Fruit fly (Drosophila melanogaster) whole organism, embryonic: ENCODE results near the gene Rnb.

Experiments
- Awh ChIP-seq: fragments of 200-800 bp; sonication (Bioruptor generic); IDR thresholded peaks from 2 replicates; pipeline ENCODE4, ENCODE4 v1.3.6; 2022; ENCODE audit warnings: missing biosample characterization, missing genetic modification characterization
- CG10209 ChIP-seq: fragments of 200-800 bp; sonication (Bioruptor generic); optimal IDR thresholded peaks from 3 replicates; lab custom pipeline; 2017; ENCODE audit warnings: missing biosample characterization, mild to moderate bottlenecking, missing genetic modification characterization, missing genetic modification reagents
- CG10321 ChIP-seq: fragments of 200-800 bp; sonication (Bioruptor generic); IDR thresholded peaks from 2 replicates; pipeline ENCODE4 v1.3.6; 2022; ENCODE audit warnings: missing biosample characterization, missing genetic modification characterization
- CG10565 ChIP-seq: fragments of 200-800 bp; sonication (Bioruptor generic); optimal IDR thresholded peaks from 3 replicates; lab custom pipeline; 2016; ENCODE audit warnings: missing biosample characterization, mild to moderate bottlenecking, missing genetic modification characterization
- CG10959 ChIP-seq: fragments of 200-800 bp; sonication (Bioruptor generic); IDR thresholded peaks from 2 replicates; pipeline ENCODE4 v1.3.6; 2022; ENCODE audit warnings: missing biosample characterization, missing genetic modification characterization
- CG11560 ChIP-seq: fragments of 200-800 bp; sonication (Bioruptor generic); IDR thresholded peaks from 3 replicates; pipeline ENCODE4 v1.3.6; 2022; ENCODE audit warnings: missing biosample characterization, missing genetic modification characterization
- CG11695 ChIP-seq: fragments of 200-800 bp; sonication (Bioruptor generic); IDR thresholded peaks from 3 replicates; pipeline ENCODE4 v1.3.6; 2022; ENCODE audit warnings: missing biosample characterization, missing genetic modification characterization
- CG12104 ChIP-seq: fragments of 200-800 bp; sonication (Bioruptor generic); optimal IDR thresholded peaks from 3 replicates; lab custom pipeline; 2016; ENCODE audit warnings: missing biosample characterization, missing genetic modification characterization
- CG12391 ChIP-seq: fragments of 200-800 bp; sonication (Bioruptor generic); optimal IDR thresholded peaks from 3 replicates; lab custom pipeline; 2018; ENCODE audit warnings: missing biosample characterization, mild to moderate bottlenecking, missing genetic modification characterization, moderate library complexity
- CG1603 ChIP-seq: fragments of 200-800 bp; sonication (Bioruptor generic); optimal IDR thresholded peaks from 2 replicates; lab custom pipeline; 2019; ENCODE audit warnings: missing biosample characterization, mild to moderate bottlenecking, missing genetic modification characterization, moderate library complexity
- CG17328 ChIP-seq: fragments of 200-800 bp; sonication (Bioruptor generic); IDR thresholded peaks from 2 replicates; pipeline ENCODE4 v1.3.6; 2022; ENCODE audit warnings: missing biosample characterization, missing genetic modification characterization
- CG2875 ChIP-seq: fragments of 200-800 bp; sonication (Bioruptor generic); optimal IDR thresholded peaks from 2 replicates; lab custom pipeline; 2017; ENCODE audit warnings: missing biosample characterization, mild to moderate bottlenecking, missing genetic modification characterization, missing genetic modification reagents
- CG31388 ChIP-seq: fragments of 200-800 bp; sonication (Bioruptor generic); optimal IDR thresholded peaks from 2 replicates; lab custom pipeline; 2016; ENCODE audit warnings: missing biosample characterization, missing genetic modification characterization
- CG31441 ChIP-seq: fragments of 200-800 bp; sonication (Bioruptor generic); IDR thresholded peaks from 2 replicates; pipeline ENCODE4 v1.3.6; 2022; ENCODE audit warnings: missing biosample characterization, missing genetic modification characterization
- CG32532 ChIP-seq: fragments of 200-800 bp; sonication (Bioruptor generic); IDR thresholded peaks from 2 replicates; pipeline ENCODE4 v1.3.6; 2022; ENCODE audit warnings: missing biosample characterization, missing genetic modification characterization
- CG34422 ChIP-seq: fragments of 200-800 bp; sonication (Bioruptor generic); IDR thresholded peaks from 3 replicates; pipeline ENCODE4 v1.3.6; 2022; ENCODE audit warnings: missing biosample characterization, missing genetic modification characterization
- CG3838 ChIP-seq: fragments of 200-800 bp; sonication (Bioruptor generic); optimal IDR thresholded peaks from 3 replicates; lab custom pipeline; 2016; ENCODE audit warnings: missing biosample characterization, missing genetic modification characterization
- CG3995 ChIP-seq: fragments of 200-800 bp; sonication (Bioruptor generic); optimal IDR thresholded peaks from 3 replicates; lab custom pipeline; 2016; ENCODE audit warnings: missing biosample characterization, missing genetic modification characterization
- CG4360 ChIP-seq: fragments of 200-800 bp; sonication (Bioruptor generic); IDR thresholded peaks from 2 replicates; pipeline ENCODE4 v1.3.6; 2022; ENCODE audit warnings: missing biosample characterization, missing genetic modification characterization
- CG5180 ChIP-seq: fragments of 200-800 bp; sonication (Bioruptor generic); optimal IDR thresholded peaks from 3 replicates; lab custom pipeline; 2017; ENCODE audit warnings: missing biosample characterization, missing genetic modification characterization, mild to moderate bottlenecking, moderate library complexity, missing genetic modification reagents
- CG6689 ChIP-seq: fragments of 200-800 bp; sonication (Bioruptor generic); IDR thresholded peaks from 2 replicates; pipeline ENCODE4 v1.3.6; 2022; ENCODE audit warnings: missing biosample characterization, missing genetic modification characterization
- CG8290 ChIP-seq, 3 experiments: fragments of 200-800 bp; sonication (Bioruptor generic); optimal IDR thresholded peaks; 2 replicates each; lab custom pipeline; 2016 to 2019; ENCODE audit warnings: missing biosample characterization in 3 of 3, missing genetic modification characterization in 3 of 3, mild to moderate bottlenecking in 2 of 3, moderate library complexity in 1 of 3
- CG8924 ChIP-seq: fragments of 200-800 bp; optimal IDR thresholded peaks from 3 replicates; lab custom pipeline; 2019; ENCODE audit warnings: missing biosample characterization, mild to moderate bottlenecking, missing genetic modification characterization, moderate library complexity
- CG9876 ChIP-seq: fragments of 200-800 bp; sonication (Bioruptor generic); optimal IDR thresholded peaks from 2 replicates; lab custom pipeline; 2016; ENCODE audit warnings: missing biosample characterization, missing genetic modification characterization
- Camta ChIP-seq: fragments of 200-800 bp; sonication (Bioruptor generic); optimal IDR thresholded peaks from 2 replicates; lab custom pipeline; 2016; ENCODE audit warnings: missing biosample characterization, missing genetic modification characterization
- H2.0 ChIP-seq: fragments of 200-800 bp; sonication (Bioruptor generic); IDR thresholded peaks from 2 replicates; pipeline ENCODE4 v1.3.6; 2022; ENCODE audit warnings: missing biosample characterization, missing genetic modification characterization
- HmgD ChIP-seq: fragments of 200-800 bp; sonication (Bioruptor generic); optimal IDR thresholded peaks from 3 replicates; lab custom pipeline; 2016; ENCODE audit warnings: missing biosample characterization, missing genetic modification characterization
- Hr78 ChIP-seq, 2 experiments: fragments of 200-800 bp in 1 of 2; fragments of >200 bp in 1 of 2; sonication (Bioruptor generic) in 1 of 2; optimal IDR thresholded peaks; 2 replicates each; lab custom pipeline; 2017 to 2019; ENCODE audit warnings: missing biosample characterization in 2 of 2, missing genetic modification characterization in 2 of 2, mild to moderate bottlenecking in 1 of 2, moderate library complexity in 1 of 2
- Hsf ChIP-seq: fragments of 200-800 bp; sonication (Bioruptor generic); optimal IDR thresholded peaks from 3 replicates; lab custom pipeline; 2016; ENCODE audit warnings: missing biosample characterization, missing genetic modification characterization
- Rx ChIP-seq: fragments of 200-800 bp; sonication (Bioruptor generic); IDR thresholded peaks from 2 replicates; pipeline ENCODE4 v1.3.6; 2022; ENCODE audit warnings: missing biosample characterization, missing genetic modification characterization
- Ssrp ChIP-seq: fragments of 200-800 bp; sonication (Bioruptor generic); optimal IDR thresholded peaks from 2 replicates; lab custom pipeline; 2018; ENCODE audit warnings: missing biosample characterization, mild to moderate bottlenecking, missing genetic modification characterization, moderate library complexity
- ac ChIP-seq: fragments of 200-800 bp; sonication (Bioruptor generic); optimal IDR thresholded peaks from 3 replicates; lab custom pipeline; 2017; ENCODE audit warnings: missing biosample characterization, mild to moderate bottlenecking, missing genetic modification characterization
- ase ChIP-seq: fragments of 200-800 bp; sonication (Bioruptor generic); IDR thresholded peaks from 3 replicates; pipeline ENCODE4 v1.3.6; 2022; ENCODE audit warnings: missing biosample characterization, missing genetic modification characterization
- bsh ChIP-seq, 2 experiments: fragments of 200-800 bp; sonication (Bioruptor generic); optimal IDR thresholded peaks; 2 replicates each; lab custom pipeline; 2017 to 2018; ENCODE audit warnings: mild to moderate bottlenecking in 2 of 2, missing biosample characterization in 2 of 2, missing genetic modification characterization in 2 of 2, moderate library complexity in 1 of 2
- chinmo ChIP-seq: fragments of 200-800 bp; sonication (Bioruptor generic); IDR thresholded peaks from 4 replicates; pipeline ENCODE4 v1.3.6; 2022; ENCODE audit warnings: missing biosample characterization, missing genetic modification characterization; ENCODE audit not compliant: partially characterized antibody
- chn ChIP-seq: fragments of 200-800 bp; sonication (Bioruptor generic); optimal IDR thresholded peaks from 2 replicates; lab custom pipeline; 2016; ENCODE audit warnings: missing biosample characterization, missing genetic modification characterization
- corto ChIP-seq: fragments of 200-800 bp; sonication (Bioruptor generic); optimal IDR thresholded peaks from 2 replicates; lab custom pipeline; 2016; ENCODE audit warnings: missing biosample characterization, mild to moderate bottlenecking, missing genetic modification characterization, moderate library complexity
- dpn ChIP-seq, 2 experiments: fragments of 200-800 bp; sonication (Bioruptor generic); optimal IDR thresholded peaks; 3 replicates each; lab custom pipeline; 2016; ENCODE audit warnings: missing biosample characterization in 2 of 2, missing genetic modification characterization in 2 of 2
- en ChIP-seq: fragments of 200-800 bp; sonication (Bioruptor generic); optimal IDR thresholded peaks from 2 replicates; lab custom pipeline; 2016; ENCODE audit warnings: missing biosample characterization, missing genetic modification characterization
- eve ChIP-seq, 2 experiments: fragments of >200 bp; optimal IDR thresholded peaks; 2 replicates each; lab custom pipeline; 2017; ENCODE audit warnings: missing biosample characterization in 2 of 2, missing genetic modification characterization in 2 of 2
- exex ChIP-seq: fragments of 200-800 bp; sonication (Bioruptor generic); optimal IDR thresholded peaks from 4 replicates; lab custom pipeline; 2018; ENCODE audit warnings: missing biosample characterization, mild to moderate bottlenecking, missing genetic modification characterization, moderate library complexity
- fd96Cb ChIP-seq: fragments of 200-800 bp; sonication (Bioruptor generic); optimal IDR thresholded peaks from 2 replicates; lab custom pipeline; 2018; ENCODE audit warnings: missing biosample characterization, mild to moderate bottlenecking, missing genetic modification characterization, moderate library complexity
- gce ChIP-seq: fragments of 200-800 bp; sonication (Bioruptor generic); IDR thresholded peaks from 3 replicates; pipeline ENCODE4 v1.3.6; 2022; ENCODE audit warnings: missing biosample characterization, missing genetic modification characterization
- pan ChIP-seq, 4 experiments: fragments of >200 bp in 3 of 4; fragments of 200-800 bp in 1 of 4; sonication (Bioruptor generic) in 1 of 4; optimal IDR thresholded peaks in 3 of 4; IDR thresholded peaks in 1 of 4; 2 replicates each; pipeline versions ENCODE4 v1.3.6 to Lab custom; 2017 to 2022; ENCODE audit warnings: missing biosample characterization in 2 of 4, missing genetic modification characterization in 2 of 4, mixed read lengths in 1 of 4
- pita ChIP-seq: fragments of 200-800 bp; sonication (Bioruptor generic); optimal IDR thresholded peaks from 2 replicates; lab custom pipeline; 2017; ENCODE audit warnings: missing biosample characterization, mild to moderate bottlenecking, missing genetic modification characterization
- run ChIP-seq: fragments of 200-800 bp; sonication (Bioruptor generic); optimal IDR thresholded peaks from 3 replicates; lab custom pipeline; 2018; ENCODE audit warnings: missing biosample characterization, mild to moderate bottlenecking, missing genetic modification characterization
- slp2 ChIP-seq: fragments of 200-800 bp; sonication (Bioruptor generic); optimal IDR thresholded peaks from 2 replicates; lab custom pipeline; 2016; ENCODE audit warnings: missing biosample characterization, missing genetic modification characterization
- tx ChIP-seq: fragments of 200-800 bp; sonication (Bioruptor generic); optimal IDR thresholded peaks from 2 replicates; lab custom pipeline; 2016; ENCODE audit warnings: missing biosample characterization, missing genetic modification characterization
- z ChIP-seq: fragments of 200-800 bp; sonication (Bioruptor generic); IDR thresholded peaks from 3 replicates; pipeline ENCODE4 v1.3.6; 2022; ENCODE audit warnings: missing biosample characterization, missing genetic modification characterization

Rnb gene

DNA sequence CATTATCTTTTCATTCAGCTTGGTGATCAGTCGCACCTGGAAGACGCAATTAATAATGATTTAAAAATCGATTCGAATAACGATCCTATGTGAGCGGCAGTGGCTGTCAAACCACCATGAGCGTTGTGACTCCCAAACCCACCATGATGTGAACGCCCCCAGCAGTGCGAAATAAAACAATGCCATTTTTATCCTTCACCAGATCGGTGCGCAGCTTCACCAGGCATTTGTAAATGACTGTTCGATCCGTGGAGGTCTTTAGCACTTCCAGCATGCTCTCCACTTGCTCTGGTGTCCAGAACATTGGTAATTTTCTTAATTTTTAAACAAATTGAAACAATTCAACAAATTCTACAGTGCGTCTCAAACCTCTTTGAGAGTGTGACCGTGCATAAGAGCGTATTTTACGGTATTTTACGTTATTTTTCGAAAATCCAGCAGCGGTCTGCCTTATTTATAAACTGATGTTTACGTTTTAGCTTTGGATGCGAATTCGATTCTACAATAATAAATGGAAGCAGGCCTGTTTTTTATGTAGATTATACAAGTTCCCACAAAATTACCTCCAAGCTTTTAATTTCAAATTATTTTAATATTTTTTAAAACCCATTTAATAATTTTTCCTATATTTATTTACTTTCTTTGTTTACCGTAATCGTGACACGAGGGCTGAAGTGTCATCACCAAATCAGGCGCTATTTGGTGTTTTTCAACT lies at the start of gene Rnb, which contains the start of gene Drice (continued):
- TF ChIP-seq CG1603: no peak
- no peak for TF ChIP-seq CG3995
- TF ChIP-seq Ssrp (tag; lab: Kevin White, UChicago): peak; percentile 18
- peak; percentile 64 for TF ChIP-seq CG12104 (GFP tag; lab: Kevin White, UChicago)
- TF ChIP-seq CG31441 (GFP tag; lab: Robert Waterston, UW): no peak
- TF ChIP-seq corto (GFP tag; lab: Kevin White, UChicago): no peak
- TF ChIP-seq CG10321 (GFP tag; lab: Robert Waterston, UW): no peak
- no peak for TF ChIP-seq en
- TF ChIP-seq CG10565 (GFP tag; lab: Kevin White, UChicago): no peak
- TF ChIP-seq Hsf (GFP tag; lab: Kevin White, UChicago): peak; percentile 26
- TF ChIP-seq CG8290 (GFP tag; optimal IDR thresholded peaks at IDR 0.05; lab: Kevin White, UChicago): no peak
- no peak for TF ChIP-seq CG8290 (tag; optimal IDR thresholded peaks at IDR 0.05; lab: Kevin White, UChicago)
- TF ChIP-seq ac: no peak
- peak in 1 of 2 experiments; percentile 35 for TF ChIP-seq bsh (GFP tag; optimal IDR thresholded peaks at IDR 0.05; lab: Kevin White, UChicago)
- no peak for TF ChIP-seq CG2875 (GFP tag; lab: Kevin White, UChicago)
- TF ChIP-seq fd96Cb (tag; lab: Kevin White, UChicago): peak; percentile 36
- TF ChIP-seq dpn (GFP tag; optimal IDR thresholded peaks at IDR 0.05; lab: Kevin White, UChicago): peak in 1 of 2 experiments; percentile 33
- 0 out of 2 replicates have a peak, but pooled peaks have one; percentile 6 for TF ChIP-seq CG10959 (GFP tag; lab: Robert Waterston, UW)
- TF ChIP-seq HmgD (GFP tag; lab: Kevin White, UChicago): no peak
- no peak for TF ChIP-seq tx (GFP tag; lab: Kevin White, UChicago)
- no peak for TF ChIP-seq Camta (GFP tag; lab: Kevin White, UChicago)
- no peak for TF ChIP-seq CG11560 (tag; lab: Robert Waterston, UW)
- TF ChIP-seq H2.0 (GFP tag; lab: Robert Waterston, UW): peak; percentile 38; the same call in 1 of the 2 replicates
- TF ChIP-seq CG9876 (GFP tag; lab: Kevin White, UChicago): no peak
- 0 out of 4 replicates have a peak, but pooled peaks have one; percentile 47 for TF ChIP-seq chinmo
- no peak for TF ChIP-seq CG3838 (GFP tag; lab: Kevin White, UChicago)
- no peak for TF ChIP-seq CG32532 (GFP tag; lab: Robert Waterston, UW)
- TF ChIP-seq CG10209 (GFP tag; lab: Kevin White, UChicago): peak; percentile 48
- no peak for TF ChIP-seq eve (GFP tag; optimal IDR thresholded peaks at IDR 0.05; lab: Kevin White, UChicago)
- TF ChIP-seq run (tag; lab: Kevin White, UChicago): no peak
- TF ChIP-seq CG8924 (tag; lab: Kevin White, UChicago): peak; percentile 70
- TF ChIP-seq Hr78 (GFP tag; optimal IDR thresholded peaks at IDR 0.05; lab: Kevin White, UChicago): no peak
- TF ChIP-seq z (GFP tag; lab: Robert Waterston, UW): no peak
- no peak for TF ChIP-seq CG6689 (GFP tag; lab: Robert Waterston, UW)
- TF ChIP-seq CG31388 (GFP tag; lab: Kevin White, UChicago): no peak
- TF ChIP-seq exex (tag; lab: Kevin White, UChicago): no peak
- 0 out of 3 replicates have a peak, but pooled peaks have one; percentile 32 for TF ChIP-seq ase
- TF ChIP-seq CG4360 (GFP tag; lab: Robert Waterston, UW): no peak
- no peak for TF ChIP-seq CG11695

DNA sequence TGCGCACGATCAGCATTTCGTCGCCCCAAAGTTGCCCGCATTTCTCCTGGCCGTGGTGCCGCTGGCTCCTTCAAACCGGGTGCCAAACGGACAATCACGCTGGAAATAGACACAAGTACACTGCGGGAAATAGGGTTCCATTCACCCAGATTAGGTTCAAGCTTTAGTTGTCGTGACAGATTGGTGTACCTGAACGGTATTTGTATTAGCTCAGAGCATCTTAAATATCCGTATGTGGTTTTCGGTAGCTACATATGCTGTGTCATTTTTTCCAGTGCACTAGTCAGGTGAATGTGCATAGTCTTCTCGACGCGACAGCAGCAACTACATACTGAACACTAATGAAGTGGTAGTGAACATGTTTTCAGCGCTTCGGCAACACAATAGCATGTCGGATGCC lies 48.0 kb upstream of the Rnb start:
- peak; percentile 54; the same call in 1 of the 3 replicates for TF ChIP-seq gce (GFP tag; lab: Robert Waterston, UW)
- TF ChIP-seq CG17328 (GFP tag; lab: Robert Waterston, UW): 0 out of 2 replicates have a peak, but pooled peaks have one; percentile 21
- TF ChIP-seq pita: no peak
- peak; percentile 15 for TF ChIP-seq Ssrp (tag; lab: Kevin White, UChicago)
- no peak for TF ChIP-seq pan (optimal IDR thresholded peaks at IDR 0.05; lab: Kevin White, UChicago)
- peak in 1 of 2 experiments; percentile 49 for TF ChIP-seq pan (GFP tag; optimal IDR thresholded peaks at IDR 0.05 in 1 of 2, IDR thresholded peaks at IDR 0.05 in 1 of 2)
- TF ChIP-seq chn (GFP tag; lab: Kevin White, UChicago): no peak
- TF ChIP-seq CG5180 (GFP tag; lab: Kevin White, UChicago): no peak
- 0 out of 3 replicates have a peak, but pooled peaks have one; percentile 32 for TF ChIP-seq CG34422 (GFP tag; lab: Robert Waterston, UW)
- TF ChIP-seq Rx (GFP tag; lab: Robert Waterston, UW): peak; percentile 26; the same call in 1 of the 2 replicates
- TF ChIP-seq Awh (GFP tag; lab: Robert Waterston, UW): peak; percentile 35; the same call in 1 of the 2 replicates
- TF ChIP-seq CG12391 (tag; lab: Kevin White, UChicago): peak; percentile 10
- no peak for TF ChIP-seq slp2 (GFP tag; lab: Kevin White, UChicago)
